Fruit fly (Drosophila melanogaster) whole organism, embryonic: ENCODE measurements around the gene CG31817.

Experiments
- Bgb ChIP-seq: fragments of 200-800 bp; sonication (Bioruptor generic); IDR thresholded peaks from 2 replicates; pipeline ENCODE4 v1.3.6; 2022; ENCODE audit warnings: missing biosample characterization, missing genetic modification characterization; ENCODE audit not compliant: partially characterized antibody
- CG11247 ChIP-seq: fragments of 200-800 bp; sonication (Bioruptor generic); IDR thresholded peaks from 2 replicates; pipeline ENCODE4 v1.3.6; 2022; ENCODE audit warnings: missing biosample characterization, missing genetic modification characterization
- CG11398 ChIP-seq: fragments of 200-800 bp; sonication (Bioruptor generic); optimal IDR thresholded peaks from 2 replicates; lab custom pipeline; 2016; ENCODE audit warnings: missing biosample characterization, missing genetic modification characterization
- CG12236 ChIP-seq: fragments of 200-800 bp; sonication (Bioruptor generic); optimal IDR thresholded peaks from 2 replicates; lab custom pipeline; 2016; ENCODE audit warnings: missing biosample characterization, missing genetic modification characterization
- CG1529 ChIP-seq: fragments of 200-800 bp; sonication (Bioruptor generic); optimal IDR thresholded peaks from 3 replicates; lab custom pipeline; 2018; ENCODE audit warnings: missing biosample characterization, missing genetic modification characterization
- CG15514 ChIP-seq: fragments of 200-800 bp; sonication (Bioruptor generic); optimal IDR thresholded peaks from 3 replicates; lab custom pipeline; 2017; ENCODE audit warnings: missing biosample characterization, missing genetic modification characterization, mild to moderate bottlenecking, moderate library complexity, missing genetic modification reagents
- CG17568 ChIP-seq: fragments of 200-800 bp; sonication (Bioruptor generic); optimal IDR thresholded peaks from 2 replicates; lab custom pipeline; 2018; ENCODE audit warnings: missing biosample characterization, mild to moderate bottlenecking, missing genetic modification characterization, moderate library complexity
- CG18476 ChIP-seq: fragments of 200-800 bp; sonication (Bioruptor generic); optimal IDR thresholded peaks from 2 replicates; lab custom pipeline; 2016; ENCODE audit warnings: missing biosample characterization, mild to moderate bottlenecking, missing genetic modification characterization
- CG2889 ChIP-seq: fragments of 200-800 bp; sonication (Bioruptor generic); IDR thresholded peaks from 3 replicates; pipeline ENCODE4 v1.3.6; 2022; ENCODE audit warnings: missing biosample characterization, missing genetic modification characterization
- CG34422 ChIP-seq: fragments of 200-800 bp; sonication (Bioruptor generic); IDR thresholded peaks from 3 replicates; pipeline ENCODE4 v1.3.6; 2022; ENCODE audit warnings: missing biosample characterization, missing genetic modification characterization
- CG4707 ChIP-seq: fragments of 200-800 bp; sonication (Bioruptor generic); optimal IDR thresholded peaks from 2 replicates; lab custom pipeline; 2018; ENCODE audit warnings: missing biosample characterization, mild to moderate bottlenecking, missing genetic modification characterization, moderate library complexity
- CG5180 ChIP-seq: fragments of 200-800 bp; sonication (Bioruptor generic); optimal IDR thresholded peaks from 3 replicates; lab custom pipeline; 2017; ENCODE audit warnings: missing biosample characterization, missing genetic modification characterization, mild to moderate bottlenecking, moderate library complexity, missing genetic modification reagents
- CG6765 ChIP-seq: fragments of 200-800 bp; sonication (Bioruptor generic); optimal IDR thresholded peaks from 3 replicates; lab custom pipeline; 2017; ENCODE audit warnings: missing biosample characterization, mild to moderate bottlenecking, missing genetic modification characterization
- CG7357 ChIP-seq: fragments of 200-800 bp; sonication (Bioruptor generic); IDR thresholded peaks from 3 replicates; pipeline ENCODE4 v1.3.6; 2022; ENCODE audit warnings: missing biosample characterization, missing genetic modification characterization
- CG7556 ChIP-seq: fragments of 200-800 bp; sonication (Bioruptor generic); optimal IDR thresholded peaks from 2 replicates; lab custom pipeline; 2017; ENCODE audit warnings: missing biosample characterization, mild to moderate bottlenecking, missing genetic modification characterization
- CG7786 ChIP-seq: fragments of 200-800 bp; sonication (Bioruptor generic); optimal IDR thresholded peaks from 2 replicates; lab custom pipeline; 2016; ENCODE audit warnings: missing biosample characterization, missing genetic modification characterization
- CG7839 ChIP-seq: fragments of 200-800 bp; sonication (Bioruptor generic); optimal IDR thresholded peaks from 3 replicates; lab custom pipeline; 2018; ENCODE audit warnings: missing biosample characterization, mild to moderate bottlenecking, missing genetic modification characterization, moderate library complexity
- CG7963 ChIP-seq: fragments of 200-800 bp; sonication (Bioruptor generic); IDR thresholded peaks from 3 replicates; pipeline ENCODE4 v1.3.6; 2022; ENCODE audit warnings: missing biosample characterization, missing genetic modification characterization; ENCODE audit not compliant: partially characterized antibody
- CG8944 ChIP-seq: fragments of 200-800 bp; sonication (Bioruptor generic); optimal IDR thresholded peaks from 3 replicates; lab custom pipeline; 2016; ENCODE audit warnings: missing biosample characterization, missing genetic modification characterization
- CG9797 ChIP-seq: fragments of 200-800 bp; sonication (Bioruptor generic); optimal IDR thresholded peaks from 3 replicates; lab custom pipeline; 2018; ENCODE audit warnings: missing biosample characterization, mild to moderate bottlenecking, missing genetic modification characterization
- Deaf1 ChIP-seq: fragments of 200-800 bp; optimal IDR thresholded peaks from 3 replicates; lab custom pipeline; 2019; ENCODE audit warnings: missing biosample characterization, mild to moderate bottlenecking, missing genetic modification characterization, moderate library complexity
- Dref ChIP-seq: fragments of 200-800 bp; sonication (Bioruptor generic); IDR thresholded peaks from 2 replicates; pipeline ENCODE4 v1.3.6; 2022; ENCODE audit warnings: missing biosample characterization, missing genetic modification characterization
- E2f1 ChIP-seq: fragments of 200-800 bp; sonication (Bioruptor generic); IDR thresholded peaks from 2 replicates; pipeline ENCODE4 v1.3.6; 2022; ENCODE audit warnings: missing biosample characterization, missing genetic modification characterization
- Fer3 ChIP-seq: fragments of 200-800 bp; sonication (Bioruptor generic); optimal IDR thresholded peaks from 2 replicates; lab custom pipeline; 2018; ENCODE audit warnings: missing biosample characterization, mild to moderate bottlenecking, missing genetic modification characterization, moderate library complexity
- Hr78 ChIP-seq, 2 experiments: fragments of 200-800 bp in 1 of 2; fragments of >200 bp in 1 of 2; sonication (Bioruptor generic) in 1 of 2; optimal IDR thresholded peaks; 2 replicates each; lab custom pipeline; 2017 to 2019; ENCODE audit warnings: missing biosample characterization in 2 of 2, missing genetic modification characterization in 2 of 2, mild to moderate bottlenecking in 1 of 2, moderate library complexity in 1 of 2
- Lhr ChIP-seq: fragments of 200-800 bp; sonication (Bioruptor generic); optimal IDR thresholded peaks from 3 replicates; lab custom pipeline; 2017; ENCODE audit warnings: mild to moderate bottlenecking, missing biosample characterization, missing genetic modification reagents, missing genetic modification characterization
- MBD-R2 ChIP-seq: fragments of 200-800 bp; sonication (Bioruptor generic); IDR thresholded peaks from 2 replicates; pipeline ENCODE4 v1.3.6; 2022; ENCODE audit warnings: missing biosample characterization, missing genetic modification characterization
- MTF-1 ChIP-seq: fragments of 200-800 bp; sonication (Bioruptor generic); optimal IDR thresholded peaks from 2 replicates; lab custom pipeline; 2018; ENCODE audit warnings: missing biosample characterization, mild to moderate bottlenecking, missing genetic modification characterization, borderline replicate concordance
- Neu2 ChIP-seq: fragments of 200-800 bp; sonication (Bioruptor generic); optimal IDR thresholded peaks from 3 replicates; lab custom pipeline; 2016; ENCODE audit warnings: missing biosample characterization, missing genetic modification characterization, borderline replicate concordance
- Oli ChIP-seq: fragments of 200-800 bp; sonication (Bioruptor generic); optimal IDR thresholded peaks from 2 replicates; lab custom pipeline; 2018; ENCODE audit warnings: missing biosample characterization, mild to moderate bottlenecking, missing genetic modification characterization, moderate library complexity
- PHDP ChIP-seq: fragments of 200-800 bp; sonication (Bioruptor generic); optimal IDR thresholded peaks from 3 replicates; lab custom pipeline; 2018; ENCODE audit warnings: missing biosample characterization, mild to moderate bottlenecking, missing genetic modification characterization, moderate library complexity
- Poxn ChIP-seq: fragments of 200-800 bp; sonication (Bioruptor generic); IDR thresholded peaks from 2 replicates; pipeline ENCODE4 v1.3.6; 2022; ENCODE audit warnings: missing biosample characterization, missing genetic modification characterization
- Spps ChIP-seq: fragments of 200-800 bp; sonication (Bioruptor generic); optimal IDR thresholded peaks from 2 replicates; lab custom pipeline; 2018; ENCODE audit warnings: missing biosample characterization, mild to moderate bottlenecking, missing genetic modification characterization
- amos ChIP-seq: fragments of 200-800 bp; sonication (Bioruptor generic); IDR thresholded peaks from 2 replicates; pipeline ENCODE4 v1.3.6; 2022; ENCODE audit warnings: missing biosample characterization, missing genetic modification characterization; ENCODE audit not compliant: partially characterized antibody
- ash1 ChIP-seq: fragments of 200-800 bp; sonication (Bioruptor generic); optimal IDR thresholded peaks from 2 replicates; lab custom pipeline; 2018; ENCODE audit warnings: missing biosample characterization, mild to moderate bottlenecking, missing genetic modification characterization
- cas ChIP-seq: fragments of 200-800 bp; sonication (Bioruptor generic); IDR thresholded peaks from 2 replicates; pipeline ENCODE4 v1.3.6; 2022; ENCODE audit warnings: missing biosample characterization, missing genetic modification characterization
- chm ChIP-seq: fragments of 200-800 bp; sonication (Bioruptor generic); IDR thresholded peaks from 2 replicates; pipeline ENCODE4 v1.3.6; 2022; ENCODE audit warnings: missing biosample characterization, missing genetic modification characterization
- crol ChIP-seq: fragments of 200-800 bp; sonication (Bioruptor generic); IDR thresholded peaks from 2 replicates; pipeline ENCODE4 v1.3.6; 2022; ENCODE audit warnings: missing biosample characterization, missing genetic modification characterization
- gfzf ChIP-seq: fragments of 200-800 bp; sonication (Bioruptor generic); optimal IDR thresholded peaks from 2 replicates; lab custom pipeline; 2016; ENCODE audit warnings: missing biosample characterization, mild to moderate bottlenecking, missing genetic modification characterization, moderate library complexity
- hbn ChIP-seq: fragments of 200-800 bp; sonication (Bioruptor generic); IDR thresholded peaks from 2 replicates; pipeline ENCODE4 v1.3.6; 2022; ENCODE audit warnings: missing biosample characterization, missing genetic modification characterization; ENCODE audit not compliant: partially characterized antibody
- inv ChIP-seq: fragments of 200-800 bp; sonication (Bioruptor generic); IDR thresholded peaks from 2 replicates; pipeline ENCODE4 v1.3.6; 2022; ENCODE audit warnings: missing biosample characterization, missing genetic modification characterization; ENCODE audit not compliant: partially characterized antibody
- lilli ChIP-seq: fragments of 200-800 bp; sonication (Bioruptor generic); optimal IDR thresholded peaks from 3 replicates; lab custom pipeline; 2016; ENCODE audit warnings: missing biosample characterization, missing genetic modification characterization
- pb ChIP-seq: fragments of 200-800 bp; sonication (Bioruptor generic); optimal IDR thresholded peaks from 3 replicates; lab custom pipeline; 2016; ENCODE audit warnings: missing biosample characterization, missing genetic modification characterization
- peb ChIP-seq: fragments of 200-800 bp; sonication (Bioruptor generic); IDR thresholded peaks from 2 replicates; pipeline ENCODE4 v1.3.6; 2022; ENCODE audit warnings: missing biosample characterization, missing genetic modification characterization
- rib ChIP-seq: fragments of 200-800 bp; sonication (Bioruptor generic); IDR thresholded peaks from 2 replicates; pipeline ENCODE4 v1.3.6; 2022; ENCODE audit warnings: missing biosample characterization, missing genetic modification characterization
- slp2 ChIP-seq: fragments of 200-800 bp; sonication (Bioruptor generic); optimal IDR thresholded peaks from 2 replicates; lab custom pipeline; 2016; ENCODE audit warnings: missing biosample characterization, missing genetic modification characterization
- tin ChIP-seq: fragments of 200-800 bp; sonication (Bioruptor generic); optimal IDR thresholded peaks from 3 replicates; lab custom pipeline; 2016; ENCODE audit warnings: missing biosample characterization, missing genetic modification characterization
- zen2 ChIP-seq: fragments of 200-800 bp; sonication (Bioruptor generic); IDR thresholded peaks from 3 replicates; pipeline ENCODE4 v1.3.6; 2022; ENCODE audit warnings: missing biosample characterization, missing genetic modification characterization; ENCODE audit not compliant: partially characterized antibody

Gene CG31817

DNA sequence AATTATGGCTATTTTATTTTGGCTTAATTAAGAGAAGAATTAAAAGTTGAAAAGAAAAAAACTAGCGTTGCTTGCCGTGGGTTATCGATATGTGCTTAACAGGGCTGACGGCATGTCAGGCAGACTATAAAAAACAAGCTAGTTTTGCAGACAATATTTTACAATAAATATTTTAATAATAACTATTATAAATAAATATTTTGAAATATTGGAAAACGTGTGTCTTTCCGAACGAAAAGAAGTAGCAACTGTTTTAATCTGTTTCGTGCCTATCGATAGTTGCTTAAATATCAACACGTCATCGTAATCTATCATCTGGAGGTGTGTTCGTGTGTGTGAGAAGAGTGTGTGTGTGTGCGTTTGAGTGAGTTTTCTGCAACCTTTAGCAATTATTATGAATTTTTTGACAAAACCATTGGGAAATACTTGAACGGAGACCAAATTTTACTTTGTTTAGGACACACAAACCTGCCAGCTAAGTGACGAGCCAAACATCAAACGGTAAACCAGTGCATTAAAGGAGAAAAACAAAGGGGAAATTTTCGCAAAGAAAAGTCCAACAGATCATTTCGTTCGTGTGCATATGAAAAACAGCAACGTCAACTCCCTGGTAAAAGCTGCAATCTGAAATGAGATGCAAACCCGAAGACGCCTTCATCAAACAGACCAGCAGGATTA, 30.5 kb downstream of the CG31817 start, which contains the start of the genes CG5861 and Syx5 (continued):
- TF ChIP-seq slp2 (no peak), amos (GFP tag; lab: Robert Waterston, UW) (peak; percentile 84; the same call in 1 of the 2 replicates), CG12236 (GFP tag; lab: Kevin White, UChicago) (no peak), CG7556 (peak; percentile 51), CG18476 (GFP tag; lab: Kevin White, UChicago) (no peak), CG5180 (GFP tag; lab: Kevin White, UChicago) (no peak), lilli (GFP tag; lab: Kevin White, UChicago) (peak; percentile 57), pb (GFP tag; lab: Kevin White, UChicago) (no peak), Spps (tag; lab: Kevin White, UChicago) (no peak), CG11247 (peak; percentile 45; the same call in 1 of the 2 replicates), Fer3 (peak; percentile 60), MTF-1 (GFP tag; lab: Kevin White, UChicago) (no peak), peb (no peak), gfzf (no peak), CG7839 (no peak), CG34422 (GFP tag; lab: Robert Waterston, UW) (0 out of 3 replicates have a peak, but pooled peaks have one; percentile 43), CG4707 (GFP tag; lab: Kevin White, UChicago) (no peak), cas (0 out of 2 replicates have a peak, but pooled peaks have one; percentile 27), chm (no peak), CG8944 (GFP tag; lab: Kevin White, UChicago) (no peak), ash1 (GFP tag; lab: Kevin White, UChicago) (no peak), Neu2 (no peak), Hr78 (GFP tag; optimal IDR thresholded peaks at IDR 0.05; lab: Kevin White, UChicago) (peak in 1 of 2 experiments; percentile 18), CG15514 (GFP tag; lab: Kevin White, UChicago) (peak; percentile 52), CG7963 (GFP tag; lab: Robert Waterston, UW) (peak; percentile 66), zen2 (GFP tag; lab: Robert Waterston, UW) (no peak; the same call in 2 of the 3 replicates), Poxn (GFP tag; lab: Robert Waterston, UW) (no peak), MBD-R2 (peak; percentile 87), CG6765 (GFP tag; lab: Kevin White, UChicago) (peak; percentile 17), CG1529 (peak; percentile 1), E2f1 (GFP tag; lab: Robert Waterston, UW) (no peak), PHDP (tag; lab: Kevin White, UChicago) (peak; percentile 57), hbn (peak; percentile 91), CG11398 (GFP tag; lab: Kevin White, UChicago) (no peak), Bgb (GFP tag; lab: Robert Waterston, UW) (peak; percentile 83), Deaf1 (no peak), Oli (tag; lab: Kevin White, UChicago) (no peak), rib (GFP tag; lab: Robert Waterston, UW) (no peak), Dref (GFP tag; lab: Robert Waterston, UW) (peak; percentile 75), CG17568 (GFP tag; lab: Kevin White, UChicago) (peak; percentile 10), CG7786 (GFP tag; lab: Kevin White, UChicago) (no peak), CG9797 (GFP tag; lab: Kevin White, UChicago) (peak; percentile 47), crol (no peak), Lhr (GFP tag; lab: Kevin White, UChicago) (no peak), tin (GFP tag; lab: Kevin White, UChicago) (peak; percentile 33), CG2889 (GFP tag; lab: Robert Waterston, UW) (no peak), inv (GFP tag; lab: Robert Waterston, UW) (peak; percentile 84), CG7357 (0 out of 3 replicates have a peak, but pooled peaks have one; percentile 16)
